Worm (Caenorhabditis elegans): ENCODE data around the gene tbc-6.

tbc-6 gene

ce11 chrII:6877881-6878280, 30.0 kb downstream of the tbc-6 start (continued):
- TF ChIP-seq grh-1 (GFP tag; IDR thresholded peaks at IDR 0.05) (peak; percentile 35; the same call in 1 of the 2 replicates), tbx-2 (tag; optimal IDR thresholded peaks at IDR 0.05) (no peak), lin-13 (GFP tag; optimal IDR thresholded peaks at IDR 0.05) (no peak), nhr-77 (tag; optimal IDR thresholded peaks at IDR 0.05) (no peak), lin-39 (tag; optimal IDR thresholded peaks at IDR 0.05) (no peak), fkh-10 (GFP tag; optimal IDR thresholded peaks at IDR 0.05) (no peak)

DNA sequence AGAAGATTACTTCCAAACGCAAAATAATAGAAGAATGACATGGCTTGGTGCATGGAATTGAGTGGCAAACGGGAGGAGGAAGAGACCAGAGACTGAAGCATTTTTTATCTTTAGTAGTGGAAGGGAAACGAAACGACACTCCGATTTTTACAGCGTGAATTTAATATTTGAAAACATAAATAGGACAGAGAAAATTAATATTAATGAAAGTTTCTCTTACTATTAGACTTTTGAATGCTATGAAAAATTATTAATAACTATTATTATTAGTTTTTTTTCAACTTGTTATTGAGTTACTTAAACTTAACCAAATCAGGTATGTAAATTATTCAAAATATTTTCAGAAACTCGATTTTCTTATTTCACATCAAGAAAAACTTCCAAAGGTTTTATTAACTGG, 32.1 kb downstream of the tbc-6 start, which contains the start of gene C44B7.7:
C44B7.7 (minus strand) TSS at position 101 of the 400 bp plus-strand sequence.
- TF ChIP-seq unc-62 (GFP tag; optimal IDR thresholded peaks at IDR 0.05), result no peak
- TF ChIP-seq tbx-2 (tag; optimal IDR thresholded peaks at IDR 0.05), result no peak
- TF ChIP-seq lin-14 (GFP tag; optimal IDR thresholded peaks at IDR 0.05), result no peak
- no peak for TF ChIP-seq egl-27 (tag; optimal IDR thresholded peaks at IDR 0.05)
- TF ChIP-seq dpl-1 (GFP tag; optimal IDR thresholded peaks at IDR 0.05), result no peak
- TF ChIP-seq fkh-8 (tag; optimal IDR thresholded peaks at IDR 0.05), result no peak
- TF ChIP-seq sup-37 (GFP tag; optimal IDR thresholded peaks at IDR 0.05), result no peak

DNA sequence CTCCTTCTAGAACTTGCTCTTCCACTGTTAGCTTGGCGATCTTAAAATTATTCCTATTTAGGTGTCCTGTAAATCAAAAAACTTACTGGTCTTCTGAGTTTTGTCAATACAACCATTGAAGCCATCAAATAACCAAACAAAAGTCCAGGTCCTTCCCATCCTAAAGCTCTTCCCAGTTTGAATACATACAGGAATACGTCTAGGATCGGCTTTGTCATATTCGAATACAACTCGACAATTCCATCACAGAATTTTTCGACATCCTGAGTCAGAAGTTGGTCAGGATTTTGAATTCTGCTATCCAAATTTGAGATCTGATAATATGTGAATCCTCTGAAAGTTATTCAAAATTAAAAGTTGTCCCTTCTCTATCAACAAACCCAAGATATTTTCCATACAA, 34.4 kb downstream of the tbc-6 start:
- TF ChIP-seq efl-1 (optimal IDR thresholded peaks at IDR 0.05) (no peak), efl-1 (GFP tag; optimal IDR thresholded peaks at IDR 0.05 in 1 of 2) (peak in 1 of 2 experiments; percentile 85), sup-37 (GFP tag; optimal IDR thresholded peaks at IDR 0.05) (no peak), ama-1 (optimal IDR thresholded peaks at IDR 0.05) (no peak), unc-86 (tag; optimal IDR thresholded peaks at IDR 0.05) (no peak)

ce11 chrII:6883716-6884115, 35.8 kb downstream of the tbc-6 start, which contains the start of gene pmp-1:
TSS of gene pmp-1 (minus strand) at chrII:6883754.
- TF ChIP-seq lir-3 (tag; optimal IDR thresholded peaks at IDR 0.05; ENCODE audit: poor library complexity) (no peak), efl-1 (optimal IDR thresholded peaks at IDR 0.05) (no peak), efl-1 (GFP tag; optimal IDR thresholded peaks at IDR 0.05 in 1 of 2) (peak in 1 of 2 experiments; percentile 68), elt-2 (tag; optimal IDR thresholded peaks at IDR 0.05) (peak; percentile 69), pqm-1 (tag; optimal IDR thresholded peaks at IDR 0.05) (peak; percentile 58)

- TF ChIP-seq nhr-20 (tag; optimal IDR thresholded peaks at IDR 0.05), result no peak
- TF ChIP-seq C04F5.9 (tag; optimal IDR thresholded peaks at IDR 0.05), result no peak
- no peak for TF ChIP-seq alr-1 (tag; optimal IDR thresholded peaks at IDR 0.05; ENCODE audit: borderline replicate concordance)
- TF ChIP-seq lir-3 (tag; optimal IDR thresholded peaks at IDR 0.05; ENCODE audit: poor library complexity), result no peak
- no peak for TF ChIP-seq unc-30 (tag; optimal IDR thresholded peaks at IDR 0.05)
- TF ChIP-seq mep-1 (tag; optimal IDR thresholded peaks at IDR 0.05), result no peak
- no peak for TF ChIP-seq C34B4.2 (tag; optimal IDR thresholded peaks at IDR 0.05)
These were observed 36.6 kb downstream of the tbc-6 start for ce11 chrII:6884568-6884967.

ce11 chrII:6887319-6888005, 39.5 kb downstream of the tbc-6 start, which contains the start of gene pmp-2:
TSS of gene pmp-2 (minus strand) at chrII:6887805.
- TF ChIP-seq fkh-8 (tag; optimal IDR thresholded peaks at IDR 0.05), result no peak
- TF ChIP-seq lin-39 (tag; optimal IDR thresholded peaks at IDR 0.05), result no peak
- no peak for TF ChIP-seq ztf-11 (tag; optimal IDR thresholded peaks at IDR 0.05)
- no peak for TF ChIP-seq nhr-90 (tag; optimal IDR thresholded peaks at IDR 0.05; ENCODE audit: poor library complexity)
- no peak for TF ChIP-seq lin-15B (tag; optimal IDR thresholded peaks at IDR 0.05)
- no peak for TF ChIP-seq nhr-237 (tag; optimal IDR thresholded peaks at IDR 0.05)
- TF ChIP-seq zip-4 (GFP tag; optimal IDR thresholded peaks at IDR 0.05), result no peak
- no peak for TF ChIP-seq sup-37 (GFP tag; optimal IDR thresholded peaks at IDR 0.05)
- TF ChIP-seq nhr-12 (tag; optimal IDR thresholded peaks at IDR 0.05), result no peak
- TF ChIP-seq mef-2 (tag; optimal IDR thresholded peaks at IDR 0.05), result no peak
- no peak for TF ChIP-seq unc-98 (GFP tag; IDR thresholded peaks at IDR 0.05)
- peak; percentile 80 for TF ChIP-seq nhr-20 (tag; optimal IDR thresholded peaks at IDR 0.05)
- no peak for TF ChIP-seq swsn-7 (tag; optimal IDR thresholded peaks at IDR 0.05)
- no peak for TF ChIP-seq ets-5 (GFP tag; IDR thresholded peaks at IDR 0.05)
- no peak for TF ChIP-seq efl-1 (optimal IDR thresholded peaks at IDR 0.05)
- TF ChIP-seq efl-1 (GFP tag; optimal IDR thresholded peaks at IDR 0.05 in 1 of 2), result peak in 1 of 2 experiments; percentile 91
- TF ChIP-seq pax-3 (tag; optimal IDR thresholded peaks at IDR 0.05), result no peak
- TF ChIP-seq mep-1 (tag; optimal IDR thresholded peaks at IDR 0.05), result no peak
- no peak for TF ChIP-seq ceh-90 (tag; optimal IDR thresholded peaks at IDR 0.05)
- no peak for TF ChIP-seq lsy-2 (tag; optimal IDR thresholded peaks at IDR 0.05)
- no peak for TF ChIP-seq C04F5.9 (tag; optimal IDR thresholded peaks at IDR 0.05)
- TF ChIP-seq hpl-2 (GFP tag; optimal IDR thresholded peaks at IDR 0.05), result no peak
- no peak for TF ChIP-seq xbp-1 (tag; optimal IDR thresholded peaks at IDR 0.05)
- TF ChIP-seq dsc-1 (tag; optimal IDR thresholded peaks at IDR 0.05), result no peak

All from whole organism, L1 larva.